Worm (Caenorhabditis elegans) whole organism, L4 larva: Measurements from ENCODE around the gene F40G12.11.
"Not testable (repeated sequence)": the region's sequence is repeated elsewhere in the genome, so short reads cannot be mapped to it uniquely, and the experiment has no call there.

Experiments used
- D1046.2 ChIP-seq: fragments of 200-800 bp; sonication (Bioruptor generic); IDR thresholded peaks from 2 replicates; pipeline ENCODE4 v1.3.6; 2022; ENCODE audit warnings: missing genetic modification characterization, missing compliant biosample characterization
- F44E2.7 ChIP-seq: fragments of 200-800 bp; sonication (Bioruptor generic); IDR thresholded peaks from 2 replicates; pipeline ENCODE4 v2.1.2; 2022; ENCODE audit warnings: missing genetic modification characterization, missing compliant biosample characterization
- R02D3.7 ChIP-seq: fragments of 150-350 bp; sonication (generic microtip); optimal IDR thresholded peaks from 3 replicates; lab custom pipeline; 2014; ENCODE audit warnings: missing biosample characterization, missing genetic modification characterization
- Y48G9A.11 ChIP-seq: fragments of 200-800 bp; sonication (Bioruptor generic); IDR thresholded peaks from 2 replicates; pipeline ENCODE4 v1.3.6; 2022; ENCODE audit warnings: missing genetic modification reagents, missing genetic modification characterization, missing compliant biosample characterization
- Y5F2A.4 ChIP-seq: fragments of 200-800 bp; sonication (Bioruptor generic); optimal IDR thresholded peaks from 2 replicates; lab custom pipeline; 2018; ENCODE audit warnings: mild to moderate bottlenecking, missing genetic modification characterization, missing compliant biosample characterization
- aha-1 ChIP-seq: fragments of 150-350 bp; peaks from one replicate; lab custom pipeline; 2014; ENCODE audit warnings: missing biosample characterization, missing genetic modification characterization
- ama-1 ChIP-seq: fragments of 150-350 bp; optimal IDR thresholded peaks from 2 replicates; lab custom pipeline; 2014; ENCODE audit warnings: inconsistent platforms, mixed read lengths
- ceh-44 ChIP-seq: fragments of 200-800 bp; sonication (Bioruptor generic); IDR thresholded peaks from 2 replicates; pipeline ENCODE4 v1.3.6; 2022; ENCODE audit warnings: missing genetic modification reagents, missing genetic modification characterization, missing compliant biosample characterization
- cey-2 ChIP-seq: sonication (generic microtip); optimal IDR thresholded peaks from 3 replicates; lab custom pipeline; 2017; ENCODE audit warnings: missing genetic modification characterization, mild to moderate bottlenecking, missing compliant biosample characterization, antibody characterized with exemption, borderline replicate concordance; ENCODE audit not compliant: insufficient read depth
- ctbp-1 ChIP-seq: fragments of 200-800 bp; sonication (Bioruptor generic); IDR thresholded peaks from 2 replicates; pipeline ENCODE4 v1.3.6; 2022; ENCODE audit warnings: missing genetic modification reagents, missing genetic modification characterization, missing compliant biosample characterization
- daf-12 ChIP-seq: fragments of 150-350 bp; optimal IDR thresholded peaks from 2 replicates; lab custom pipeline; 2014; ENCODE audit warnings: missing biosample characterization, missing genetic modification reagents, missing genetic modification characterization
- daf-16 ChIP-seq, 3 experiments: sonication (generic microtip); optimal IDR thresholded peaks; 2 replicates each; lab custom pipeline; 2016 to 2017; ENCODE audit warnings: missing genetic modification characterization in 3 of 3, missing genetic modification reagents in 3 of 3, mild to moderate bottlenecking in 2 of 3, missing compliant biosample characterization in 2 of 3, missing biosample characterization in 1 of 3, moderate library complexity in 1 of 3
- daf-19 ChIP-seq: fragments of 200-800 bp; sonication (Bioruptor generic); conservative IDR thresholded peaks from 2 replicates; pipeline ENCODE4 v1.3.6; 2022; ENCODE audit warnings: missing genetic modification characterization, missing compliant biosample characterization
- dmd-6 ChIP-seq: fragments of 200-800 bp; sonication (Bioruptor generic); IDR thresholded peaks from 2 replicates; pipeline ENCODE4 v1.3.6; 2022; ENCODE audit warnings: missing genetic modification reagents, missing genetic modification characterization, missing compliant biosample characterization
- dpl-1 ChIP-seq: fragments of 150-350 bp; optimal IDR thresholded peaks from 2 replicates; lab custom pipeline; 2014; ENCODE audit warnings: missing biosample characterization, missing genetic modification reagents, missing genetic modification characterization
- fos-1 ChIP-seq: fragments of 150-350 bp; optimal IDR thresholded peaks from 2 replicates; lab custom pipeline; 2014; ENCODE audit warnings: missing biosample characterization, missing genetic modification characterization
- gei-8 ChIP-seq: fragments of 200-800 bp; sonication (Bioruptor generic); optimal IDR thresholded peaks from 2 replicates; lab custom pipeline; 2018; ENCODE audit warnings: mild to moderate bottlenecking, missing genetic modification characterization, missing compliant biosample characterization
- hif-1 ChIP-seq, 2 experiments: sonication (generic microtip); optimal IDR thresholded peaks; 2 replicates each; lab custom pipeline; 2016 to 2017; ENCODE audit warnings: missing compliant biosample characterization in 2 of 2, missing genetic modification characterization in 2 of 2, missing genetic modification reagents in 2 of 2, missing genotype in 2 of 2, mild to moderate bottlenecking in 1 of 2
- hlh-11 ChIP-seq: fragments of 200-800 bp; sonication (Bioruptor generic); optimal IDR thresholded peaks from 2 replicates; lab custom pipeline; 2018; ENCODE audit warnings: mild to moderate bottlenecking, missing genetic modification characterization, missing compliant biosample characterization
- hlh-30 ChIP-seq: sonication (generic microtip); optimal IDR thresholded peaks from 2 replicates; lab custom pipeline; 2017; ENCODE audit warnings: antibody characterized with exemption, mild to moderate bottlenecking, missing genetic modification characterization, missing compliant biosample characterization; ENCODE audit not compliant: insufficient read depth
- hmg-1.1 ChIP-seq: fragments of 200-800 bp; sonication (Bioruptor generic); IDR thresholded peaks from 2 replicates; pipeline ENCODE4 v1.3.6; 2022; ENCODE audit warnings: missing genetic modification reagents, missing genetic modification characterization, missing compliant biosample characterization
- lin-1 ChIP-seq: fragments of 200-800 bp; sonication (Bioruptor generic); IDR thresholded peaks from 2 replicates; pipeline ENCODE4 v1.3.6; 2022; ENCODE audit warnings: missing genetic modification reagents, missing genetic modification characterization, missing compliant biosample characterization
- lin-13 ChIP-seq: fragments of 150-350 bp; optimal IDR thresholded peaks from 2 replicates; lab custom pipeline; 2014; ENCODE audit warnings: missing biosample characterization, missing genetic modification reagents, missing genetic modification characterization
- lin-29 ChIP-seq: fragments of 200-800 bp; sonication (Bioruptor generic); IDR thresholded peaks from 2 replicates; pipeline ENCODE4 v1.3.6; 2022; ENCODE audit warnings: missing genetic modification reagents, missing genetic modification characterization, missing compliant biosample characterization
- lir-3 ChIP-seq: sonication (generic microtip); optimal IDR thresholded peaks from 2 replicates; lab custom pipeline; 2016; ENCODE audit warnings: mild to moderate bottlenecking, missing genetic modification characterization, missing compliant biosample characterization
- mxl-3 ChIP-seq: fragments of 200-800 bp; sonication (Bioruptor generic); optimal IDR thresholded peaks from 2 replicates; lab custom pipeline; 2018; ENCODE audit warnings: mild to moderate bottlenecking, missing genetic modification characterization, missing compliant biosample characterization
- nhr-10 ChIP-seq: fragments of 150-350 bp; optimal IDR thresholded peaks from 2 replicates; lab custom pipeline; 2014; ENCODE audit warnings: missing biosample characterization, missing genetic modification characterization
- nhr-111 ChIP-seq: fragments of 200-800 bp; sonication (Bioruptor generic); optimal IDR thresholded peaks from 2 replicates; lab custom pipeline; 2018; ENCODE audit warnings: mild to moderate bottlenecking, missing genetic modification characterization, missing compliant biosample characterization
- nhr-237 ChIP-seq: sonication (generic microtip); optimal IDR thresholded peaks from 2 replicates; lab custom pipeline; 2017; ENCODE audit warnings: missing biosample characterization, missing genetic modification characterization
- nhr-25 ChIP-seq: sonication (generic microtip); optimal IDR thresholded peaks from 2 replicates; lab custom pipeline; 2017; ENCODE audit warnings: missing genetic modification characterization, mild to moderate bottlenecking, missing compliant biosample characterization, antibody characterized with exemption, moderate library complexity, borderline replicate concordance; ENCODE audit not compliant: insufficient read depth
- nhr-48 ChIP-seq: sonication (generic microtip); optimal IDR thresholded peaks from 2 replicates; lab custom pipeline; 2016; ENCODE audit warnings: mild to moderate bottlenecking, missing genetic modification characterization, missing compliant biosample characterization
- nhr-77 ChIP-seq: fragments of 150-350 bp; optimal IDR thresholded peaks from 2 replicates; lab custom pipeline; 2014; ENCODE audit warnings: missing biosample characterization, missing genetic modification characterization
- rbr-2 ChIP-seq: sonication (generic microtip); optimal IDR thresholded peaks from 2 replicates; lab custom pipeline; 2016; ENCODE audit warnings: missing genotype, missing genetic modification characterization, missing compliant biosample characterization
- saeg-2 ChIP-seq: fragments of 200-800 bp; sonication (Bioruptor generic); IDR thresholded peaks from 2 replicates; pipeline ENCODE4 v1.3.6; 2022; ENCODE audit warnings: missing genetic modification reagents, missing genetic modification characterization, missing compliant biosample characterization
- sdz-12 ChIP-seq: fragments of 200-800 bp; sonication (Bioruptor generic); optimal IDR thresholded peaks from 2 replicates; lab custom pipeline; 2018; ENCODE audit warnings: mild to moderate bottlenecking, missing genetic modification characterization, missing compliant biosample characterization
- snpc-1.2 ChIP-seq: fragments of 200-800 bp; sonication (Bioruptor generic); IDR thresholded peaks from 2 replicates; pipeline ENCODE4 v1.3.6; 2022; ENCODE audit warnings: missing genetic modification reagents, missing genetic modification characterization, missing compliant biosample characterization
- tag-97 ChIP-seq: fragments of 200-800 bp; sonication (Bioruptor generic); IDR thresholded peaks from 2 replicates; pipeline ENCODE4 v1.3.6; 2022; ENCODE audit warnings: missing genetic modification characterization, missing compliant biosample characterization
- tra-1 ChIP-seq: fragments of 200-800 bp; sonication (Bioruptor generic); IDR thresholded peaks from 2 replicates; pipeline ENCODE4 v1.3.6; 2022; ENCODE audit warnings: missing genetic modification reagents, missing genetic modification characterization, missing compliant biosample characterization
- zag-1 ChIP-seq: fragments of 150-350 bp; optimal IDR thresholded peaks from 2 replicates; lab custom pipeline; 2014; ENCODE audit warnings: missing biosample characterization, missing genetic modification characterization
- zip-11 ChIP-seq: fragments of 200-800 bp; sonication (Bioruptor generic); IDR thresholded peaks from 2 replicates; pipeline ENCODE4 v1.3.6; 2022; ENCODE audit warnings: missing genetic modification characterization, missing compliant biosample characterization
- zip-2 ChIP-seq: fragments of 150-350 bp; optimal IDR thresholded peaks from 2 replicates; lab custom pipeline; 2014; ENCODE audit warnings: missing biosample characterization, missing genetic modification characterization
- ztf-11 ChIP-seq: fragments of 150-350 bp; optimal IDR thresholded peaks from 2 replicates; lab custom pipeline; 2014; ENCODE audit warnings: missing biosample characterization, missing genetic modification characterization
- ztf-7 ChIP-seq: fragments of 150-350 bp; optimal IDR thresholded peaks from 2 replicates; lab custom pipeline; 2014; ENCODE audit warnings: missing biosample characterization, missing genetic modification characterization

F40G12.11 gene

DNA sequence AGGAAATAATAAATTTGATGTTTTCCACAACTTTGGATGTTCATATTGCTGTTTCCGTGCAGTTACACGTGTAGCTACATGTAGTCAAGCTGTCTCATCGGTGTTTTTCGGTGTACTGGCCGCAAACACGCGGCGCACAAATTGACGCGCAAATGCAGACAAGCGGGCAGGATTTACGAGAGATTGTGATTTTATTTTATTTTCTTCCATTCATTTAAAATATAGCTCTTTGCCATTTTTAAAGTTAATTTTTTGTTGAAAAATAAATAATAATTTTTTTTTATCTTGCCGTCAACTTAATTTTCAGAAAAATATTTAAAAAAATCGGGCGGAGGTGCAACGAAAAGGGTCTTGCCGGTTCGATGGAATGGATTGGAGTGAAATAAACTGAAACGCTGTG lies 11.7 kb upstream of the F40G12.11 start, which contains the start of gene F40G12.7:
TSS of gene F40G12.7 (plus strand) at position 301 of the 400 bp plus-strand sequence.
- TF ChIP-seq lin-13 (GFP tag; lab: Kevin White, UChicago); ztf-11; tag-97 (GFP tag; lab: Robert Waterston, UW): not testable (repeated sequence)

DNA sequence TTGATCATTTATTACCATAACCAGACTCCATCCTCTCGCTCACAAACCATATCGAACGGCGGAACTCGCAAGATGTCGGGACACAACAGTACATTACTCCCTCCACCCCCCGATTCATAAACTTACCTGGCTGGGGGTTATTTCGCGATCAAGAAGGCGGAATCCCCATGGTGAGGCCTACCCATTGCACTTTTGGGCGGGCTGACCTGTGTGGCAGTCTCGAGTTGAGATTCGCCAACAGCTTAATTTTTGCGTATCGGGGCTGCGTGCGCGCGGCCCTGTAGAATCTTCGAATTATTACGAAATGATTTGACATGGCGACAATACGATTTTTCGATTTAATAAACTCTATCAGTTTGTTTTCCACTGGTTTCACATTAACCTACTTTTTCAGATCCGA lies 8.5 kb upstream of the F40G12.11 start:
- 0 out of 2 replicates have a peak, but pooled peaks have one; percentile 6 for TF ChIP-seq Y48G9A.11
- peak; percentile 54 for TF ChIP-seq aha-1

DNA sequence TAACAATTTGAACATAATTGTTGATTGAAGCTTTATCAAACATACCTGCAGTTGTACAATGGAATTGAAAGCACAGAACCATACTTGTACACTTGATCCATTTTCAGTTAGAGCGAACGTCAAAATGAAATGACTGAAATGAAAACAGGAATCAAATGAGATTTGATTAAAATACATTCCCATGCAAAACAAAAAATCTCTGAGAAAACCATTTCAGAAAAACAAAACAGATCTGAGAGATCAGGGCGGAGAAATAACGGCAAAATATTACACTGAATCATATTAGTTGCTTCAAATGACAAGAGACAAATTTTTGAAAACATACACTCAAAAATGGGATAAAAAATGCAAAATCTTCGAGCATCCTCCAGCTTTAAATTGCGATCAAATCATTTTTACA lies 6.2 kb upstream of the F40G12.11 start, which contains the start of gene srt-33:
TSS of gene srt-33 (minus strand) at position 101 of the 400 bp plus-strand sequence.
- TF ChIP-seq mxl-3 (GFP tag; lab: Kevin White, UChicago) (no peak), aha-1 (no peak), zip-2 (no peak), ceh-44 (GFP tag; lab: Robert Waterston, UW) (no peak), tag-97 (GFP tag; lab: Robert Waterston, UW) (no peak), hlh-30 (tag; lab: Kevin White, UChicago) (no peak), nhr-48 (tag; lab: Kevin White, UChicago) (no peak), zag-1 (tag; lab: Kevin White, UChicago) (no peak), ama-1 (lab: Kevin White, UChicago) (no peak), ctbp-1 (no peak), F44E2.7 (GFP tag; lab: Robert Waterston, UW) (no peak), hmg-1.1 (GFP tag; lab: Robert Waterston, UW) (no peak)

DNA sequence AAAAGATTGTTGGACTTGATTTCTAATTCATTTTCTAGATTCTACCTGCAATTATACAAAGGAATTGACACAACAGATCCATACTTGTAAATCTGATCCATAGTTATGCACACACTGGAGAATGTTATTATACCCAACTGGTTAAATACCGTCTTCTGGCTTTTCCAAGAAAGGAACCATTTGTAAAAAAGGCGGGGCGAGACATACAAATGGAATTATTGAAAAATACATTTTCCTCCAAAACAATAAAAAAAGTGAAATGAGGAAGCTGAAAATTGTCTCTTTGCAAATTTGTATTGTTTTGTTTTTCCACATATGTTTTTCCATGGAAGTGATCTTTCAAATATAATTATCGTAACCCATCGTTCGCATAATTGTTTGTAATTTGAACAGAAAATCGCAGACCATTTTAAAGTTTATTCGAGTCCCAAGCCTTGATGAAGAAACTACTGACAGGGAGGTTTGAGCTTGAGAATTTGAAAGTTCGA lies 3.7 kb upstream of the F40G12.11 start, which contains the start of the genes srt-74 and F40G12.9:
TSS of gene srt-74 (minus strand) at position 101 of the 488 bp plus-strand sequence.
TSS of gene F40G12.9 (plus strand) at position 438 of the 488 bp plus-strand sequence.
- TF ChIP-seq ama-1 (lab: Kevin White, UChicago), result no peak
- no peak for TF ChIP-seq R02D3.7 (tag; lab: Kevin White, UChicago)
- TF ChIP-seq daf-16 (GFP tag; optimal IDR thresholded peaks at IDR 0.05; lab: Kevin White, UChicago), result no peak
- TF ChIP-seq daf-16 (tag; optimal IDR thresholded peaks at IDR 0.05; lab: Kevin White, UChicago), result no peak
- no peak for TF ChIP-seq dmd-6
- TF ChIP-seq daf-12 (tag; lab: Kevin White, UChicago), result no peak
- no peak for TF ChIP-seq nhr-111
- TF ChIP-seq hlh-11 (tag; lab: Kevin White, UChicago), result no peak
- no peak for TF ChIP-seq nhr-25 (tag; lab: Kevin White, UChicago)
- TF ChIP-seq rbr-2 (tag; lab: Kevin White, UChicago), result no peak
- TF ChIP-seq gei-8, result no peak
- no peak for TF ChIP-seq fos-1
- no peak for TF ChIP-seq lir-3 (tag; lab: Kevin White, UChicago)
- TF ChIP-seq nhr-237 (tag; lab: Kevin White, UChicago), result no peak
- TF ChIP-seq D1046.2 (GFP tag; lab: Robert Waterston, UW), result no peak
- TF ChIP-seq Y5F2A.4 (GFP tag; lab: Kevin White, UChicago), result no peak
- no peak for TF ChIP-seq zip-11 (GFP tag; lab: Robert Waterston, UW)
- TF ChIP-seq dpl-1 (GFP tag; lab: Kevin White, UChicago), result no peak
- TF ChIP-seq sdz-12 (GFP tag; lab: Kevin White, UChicago), result no peak

DNA sequence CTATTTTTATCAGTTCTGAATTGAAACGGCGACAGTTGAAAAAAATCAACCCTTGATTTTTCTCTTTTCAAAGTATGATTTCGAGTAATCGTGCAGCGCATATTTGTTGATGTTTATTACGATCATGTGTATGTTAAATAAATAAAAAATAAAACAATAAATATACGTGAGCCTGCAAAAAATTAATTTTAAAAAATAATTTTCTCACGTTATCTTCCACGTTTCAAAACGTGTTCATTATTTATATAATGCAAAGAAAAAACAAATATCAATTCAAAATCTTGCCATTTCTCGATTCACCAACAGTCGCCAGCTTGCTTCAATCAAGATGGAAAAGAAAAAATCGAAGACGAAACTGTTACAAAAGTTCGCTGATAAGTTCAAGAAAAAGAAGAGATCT lies 2.7 kb upstream of the F40G12.11 start, which contains the start of gene F40G12.10:
TSS of gene F40G12.10 (plus strand) at position 301 of the 400 bp plus-strand sequence.
- no peak for TF ChIP-seq ztf-7 (tag; lab: Kevin White, UChicago)
- no peak for TF ChIP-seq hlh-11 (tag; lab: Kevin White, UChicago)
- TF ChIP-seq nhr-48 (tag; lab: Kevin White, UChicago), result no peak
- no peak for TF ChIP-seq dpl-1 (GFP tag; lab: Kevin White, UChicago)
- TF ChIP-seq nhr-77, result no peak
- TF ChIP-seq D1046.2 (GFP tag; lab: Robert Waterston, UW), result no peak
- TF ChIP-seq zag-1 (tag; lab: Kevin White, UChicago), result no peak
- no peak for TF ChIP-seq lin-29 (GFP tag; lab: Robert Waterston, UW)
- TF ChIP-seq nhr-10 (tag; lab: Kevin White, UChicago), result no peak
- no peak for TF ChIP-seq tra-1 (GFP tag; lab: Robert Waterston, UW)
- no peak for TF ChIP-seq lin-1 (GFP tag; lab: Robert Waterston, UW)
- no peak for TF ChIP-seq snpc-1.2 (GFP tag; lab: Robert Waterston, UW)
- TF ChIP-seq cey-2 (tag; lab: Kevin White, UChicago), result no peak
- no peak for TF ChIP-seq daf-19
- TF ChIP-seq nhr-25 (tag; lab: Kevin White, UChicago), result no peak
- no peak for TF ChIP-seq hif-1 (tag; optimal IDR thresholded peaks at IDR 0.05; lab: Kevin White, UChicago)
- no peak for TF ChIP-seq saeg-2 (GFP tag; lab: Robert Waterston, UW)
- no peak for TF ChIP-seq dmd-6
